Fruit fly (Drosophila melanogaster) Kc167 (cell line): ENCODE data around the gene Rox8.

Experiments used
- psq ChIP-seq: fragments of >200 bp; optimal IDR thresholded peaks from 2 replicates; lab custom pipeline; 2017; ENCODE audit warnings: missing external identifiers
- ttk ChIP-seq: sonication (Bioruptor generic); optimal IDR thresholded peaks from 2 replicates; lab custom pipeline; 2017; ENCODE audit warnings: missing external identifiers

DNA sequence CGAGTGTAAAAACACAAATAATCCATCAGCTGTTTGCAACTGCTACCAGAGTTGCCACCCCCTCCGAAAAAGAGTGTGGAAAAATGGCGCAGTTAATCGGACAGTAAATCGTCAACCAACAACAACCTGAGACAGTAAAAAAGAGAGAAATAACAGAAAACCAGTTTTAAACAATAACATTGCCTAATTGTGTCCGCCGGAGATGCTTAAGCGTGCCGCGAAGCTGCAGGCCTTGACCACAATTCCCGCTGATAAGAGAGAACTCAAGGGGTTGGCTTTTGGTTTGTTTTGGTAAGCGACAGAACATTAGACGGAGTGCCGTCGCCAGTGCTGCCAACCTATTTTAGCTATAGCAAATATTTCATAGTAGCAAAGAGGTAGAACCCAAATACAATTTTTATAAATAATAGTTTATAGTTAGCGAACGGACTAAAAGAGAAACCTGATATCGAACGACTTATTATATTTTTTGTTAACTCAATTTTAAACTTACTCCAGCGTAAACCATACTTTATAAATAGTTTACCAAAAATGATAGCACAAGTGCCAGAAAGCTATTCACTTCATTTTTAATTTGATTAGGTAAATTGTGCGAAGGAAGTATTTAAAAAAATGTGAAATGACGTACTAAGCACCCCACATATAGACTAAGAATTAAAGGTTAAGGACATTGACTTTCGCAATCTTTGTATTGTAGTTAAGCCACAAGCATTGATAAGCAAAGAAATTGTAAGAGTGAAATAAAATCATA lies 2.8 kb upstream of the Rox8 start, which contains the start of the genes Atg6 and Pisd:
- TF ChIP-seq ttk (no peak), psq (lab: Kevin White, UChicago) (no peak)
